Fruit fly (Drosophila melanogaster) whole organism, embryonic: ENCODE measurements around the gene sif.
A peak's percentile ranks its signal among the peaks of the same experiment; 100 is the strongest.

Source experiments
- Abd-B ChIP-seq: fragments of 200-800 bp; sonication (Bioruptor generic); optimal IDR thresholded peaks from 2 replicates; lab custom pipeline; 2018; ENCODE audit warnings: missing biosample characterization, mild to moderate bottlenecking, missing genetic modification characterization, moderate library complexity
- B-H1 ChIP-seq: fragments of 200-800 bp; sonication (Bioruptor generic); IDR thresholded peaks from 3 replicates; pipeline ENCODE4 v1.3.6; 2022; ENCODE audit warnings: missing biosample characterization, missing genetic modification characterization
- Bgb ChIP-seq: fragments of 200-800 bp; sonication (Bioruptor generic); IDR thresholded peaks from 2 replicates; pipeline ENCODE4 v1.3.6; 2022; ENCODE audit warnings: missing biosample characterization, missing genetic modification characterization; ENCODE audit not compliant: partially characterized antibody
- CG10543 ChIP-seq: fragments of 200-800 bp; sonication (Bioruptor generic); optimal IDR thresholded peaks from 3 replicates; lab custom pipeline; 2017; ENCODE audit warnings: missing biosample characterization, mild to moderate bottlenecking, missing genetic modification characterization, moderate library complexity
- CG11456 ChIP-seq: fragments of 200-800 bp; sonication (Bioruptor generic); IDR thresholded peaks from 3 replicates; pipeline ENCODE4 v1.3.6; 2022; ENCODE audit warnings: missing biosample characterization, missing genetic modification characterization
- CG11504 ChIP-seq: fragments of 200-800 bp; sonication (Bioruptor generic); optimal IDR thresholded peaks from 3 replicates; lab custom pipeline; 2019; ENCODE audit warnings: missing biosample characterization, mild to moderate bottlenecking, missing genetic modification characterization, moderate library complexity
- CG11560 ChIP-seq: fragments of 200-800 bp; sonication (Bioruptor generic); IDR thresholded peaks from 3 replicates; pipeline ENCODE4 v1.3.6; 2022; ENCODE audit warnings: missing biosample characterization, missing genetic modification characterization
- CG12769 ChIP-seq: fragments of 200-800 bp; sonication (Bioruptor generic); optimal IDR thresholded peaks from 2 replicates; lab custom pipeline; 2019; ENCODE audit warnings: missing biosample characterization, mild to moderate bottlenecking, missing genetic modification characterization, moderate library complexity
- CG13424 ChIP-seq: fragments of 200-800 bp; sonication (Bioruptor generic); optimal IDR thresholded peaks from 2 replicates; lab custom pipeline; 2019; ENCODE audit warnings: missing biosample characterization, mild to moderate bottlenecking, missing genetic modification characterization, moderate library complexity
- CG14014 ChIP-seq: fragments of 200-800 bp; sonication (Bioruptor generic); IDR thresholded peaks from 2 replicates; pipeline ENCODE4 v1.3.6; 2022; ENCODE audit warnings: missing biosample characterization, missing genetic modification characterization
- CG14441 ChIP-seq: fragments of 200-800 bp; sonication (Bioruptor generic); IDR thresholded peaks from 2 replicates; pipeline ENCODE4 v1.3.6; 2022; ENCODE audit warnings: missing biosample characterization, missing genetic modification characterization
- CG15269 ChIP-seq: fragments of 200-800 bp; sonication (Bioruptor generic); optimal IDR thresholded peaks from 2 replicates; lab custom pipeline; 2018; ENCODE audit warnings: missing biosample characterization, mild to moderate bottlenecking, missing genetic modification characterization, moderate library complexity
- CG17361 ChIP-seq: fragments of 200-800 bp; sonication (Bioruptor generic); IDR thresholded peaks from 3 replicates; pipeline ENCODE4 v1.3.6; 2022; ENCODE audit warnings: missing biosample characterization, missing genetic modification characterization
- CG17612 ChIP-seq: fragments of 200-800 bp; sonication (Bioruptor generic); IDR thresholded peaks from 2 replicates; pipeline ENCODE4 v1.3.6; 2022; ENCODE audit warnings: missing biosample characterization, missing genetic modification characterization
- CG18011 ChIP-seq: fragments of 200-800 bp; sonication (Bioruptor generic); optimal IDR thresholded peaks from 2 replicates; lab custom pipeline; 2017; ENCODE audit warnings: missing biosample characterization, missing genetic modification characterization, mild to moderate bottlenecking, moderate library complexity, missing genotype
- CG2678 ChIP-seq: fragments of 200-800 bp; sonication (Bioruptor generic); optimal IDR thresholded peaks from 3 replicates; lab custom pipeline; 2019; ENCODE audit warnings: missing biosample characterization, mild to moderate bottlenecking, missing genetic modification characterization, moderate library complexity
- CG32772 ChIP-seq: fragments of 200-800 bp; sonication (Bioruptor generic); IDR thresholded peaks from 2 replicates; pipeline ENCODE4 v1.3.6; 2022; ENCODE audit warnings: missing biosample characterization, missing genetic modification characterization
- CG34376 ChIP-seq: fragments of 200-800 bp; sonication (Bioruptor generic); optimal IDR thresholded peaks from 2 replicates; lab custom pipeline; 2018; ENCODE audit warnings: missing biosample characterization, mild to moderate bottlenecking, missing genetic modification characterization
- CG4854 ChIP-seq: fragments of 200-800 bp; sonication (Bioruptor generic); optimal IDR thresholded peaks from 2 replicates; lab custom pipeline; 2016; ENCODE audit warnings: missing biosample characterization, missing genetic modification characterization, inconsistent platforms
- CG8765 ChIP-seq: fragments of 200-800 bp; sonication (Bioruptor generic); IDR thresholded peaks from 2 replicates; pipeline ENCODE4 v1.3.6; 2022; ENCODE audit warnings: missing biosample characterization, missing genetic modification characterization
- CG9817 ChIP-seq: fragments of 200-800 bp; sonication (Bioruptor generic); optimal IDR thresholded peaks from 2 replicates; lab custom pipeline; 2018; ENCODE audit warnings: missing biosample characterization, mild to moderate bottlenecking, missing genetic modification characterization, moderate library complexity
- Dfd ChIP-seq, 2 experiments: fragments of >200 bp; optimal IDR thresholded peaks; 2 replicates each; lab custom pipeline; 2017; ENCODE audit warnings: missing biosample characterization in 2 of 2, missing genetic modification characterization in 2 of 2
- HLH3B ChIP-seq: fragments of 200-800 bp; sonication (Bioruptor generic); IDR thresholded peaks from 2 replicates; pipeline ENCODE4 v1.3.6; 2022; ENCODE audit warnings: missing biosample characterization, missing genetic modification characterization
- Hr51 ChIP-seq, 2 experiments: fragments of 200-800 bp; sonication (Bioruptor generic); optimal IDR thresholded peaks; 2 replicates in 1 of 2; 3 replicates in 1 of 2; lab custom pipeline; 2016 to 2018; ENCODE audit warnings: missing biosample characterization in 2 of 2, missing genetic modification characterization in 2 of 2, mild to moderate bottlenecking in 1 of 2, moderate library complexity in 1 of 2
- Lim3 ChIP-seq: fragments of 200-800 bp; sonication (Bioruptor generic); IDR thresholded peaks from 2 replicates; pipeline ENCODE4 v1.3.6; 2022; ENCODE audit warnings: missing biosample characterization, missing genetic modification characterization
- Mes4 ChIP-seq: fragments of 200-800 bp; sonication (Bioruptor generic); optimal IDR thresholded peaks from 2 replicates; lab custom pipeline; 2016; ENCODE audit warnings: missing biosample characterization, missing genetic modification characterization
- Opbp ChIP-seq: fragments of 200-800 bp; sonication (Bioruptor generic); IDR thresholded peaks from 3 replicates; pipeline ENCODE4 v1.3.6; 2022; ENCODE audit warnings: missing biosample characterization, missing genetic modification characterization; ENCODE audit not compliant: partially characterized antibody
- Sox102F ChIP-seq: fragments of 200-800 bp; sonication (Bioruptor generic); optimal IDR thresholded peaks from 2 replicates; lab custom pipeline; 2018; ENCODE audit warnings: missing biosample characterization, mild to moderate bottlenecking, missing genetic modification characterization, moderate library complexity
- YL-1 ChIP-seq: fragments of 200-800 bp; sonication (Bioruptor generic); optimal IDR thresholded peaks from 3 replicates; lab custom pipeline; 2017; ENCODE audit warnings: missing biosample characterization, mild to moderate bottlenecking, missing genetic modification characterization
- amos ChIP-seq: fragments of 200-800 bp; sonication (Bioruptor generic); IDR thresholded peaks from 2 replicates; pipeline ENCODE4 v1.3.6; 2022; ENCODE audit warnings: missing biosample characterization, missing genetic modification characterization; ENCODE audit not compliant: partially characterized antibody
- bab2 ChIP-seq: fragments of 200-800 bp; sonication (Bioruptor generic); optimal IDR thresholded peaks from 2 replicates; lab custom pipeline; 2016; ENCODE audit warnings: missing biosample characterization, missing genetic modification characterization
- bbx ChIP-seq: fragments of 200-800 bp; sonication (Bioruptor generic); IDR thresholded peaks from 2 replicates; pipeline ENCODE4 v1.3.6; 2022; ENCODE audit warnings: missing biosample characterization, missing genetic modification characterization; ENCODE audit not compliant: partially characterized antibody
- caup ChIP-seq: fragments of 200-800 bp; sonication (Bioruptor generic); optimal IDR thresholded peaks from 3 replicates; lab custom pipeline; 2017; ENCODE audit warnings: missing biosample characterization, mild to moderate bottlenecking, missing genetic modification characterization, moderate library complexity; ENCODE audit not compliant: severe bottlenecking
- ci ChIP-seq: fragments of 200-800 bp; sonication (Bioruptor generic); IDR thresholded peaks from 3 replicates; pipeline ENCODE4 v1.3.6; 2022; ENCODE audit warnings: missing biosample characterization, missing genetic modification characterization
- crc ChIP-seq: fragments of 200-800 bp; sonication (Bioruptor generic); optimal IDR thresholded peaks from 2 replicates; lab custom pipeline; 2016; ENCODE audit warnings: missing biosample characterization, missing genetic modification characterization
- cwo ChIP-seq: fragments of 200-800 bp; sonication (Bioruptor generic); optimal IDR thresholded peaks from 3 replicates; lab custom pipeline; 2017; ENCODE audit warnings: missing biosample characterization, missing genetic modification characterization, mild to moderate bottlenecking, moderate library complexity, missing genetic modification reagents
- fu2 ChIP-seq: fragments of 200-800 bp; sonication (Bioruptor generic); optimal IDR thresholded peaks from 2 replicates; lab custom pipeline; 2016; ENCODE audit warnings: missing biosample characterization, missing genetic modification characterization
- hth ChIP-seq: fragments of >200 bp; optimal IDR thresholded peaks from 2 replicates; lab custom pipeline; 2017; ENCODE audit warnings: inconsistent platforms
- kay ChIP-seq: fragments of 200-800 bp; sonication (Bioruptor generic); optimal IDR thresholded peaks from 2 replicates; lab custom pipeline; 2016; ENCODE audit warnings: missing biosample characterization, missing genetic modification characterization
- lola ChIP-seq, 3 experiments: fragments of >200 bp in 2 of 3; fragments of 200-800 bp in 1 of 3; sonication (Bioruptor generic) in 1 of 3; optimal IDR thresholded peaks; 2 replicates each; lab custom pipeline; 2017 to 2019; ENCODE audit warnings: missing biosample characterization in 3 of 3, missing genetic modification characterization in 3 of 3, mild to moderate bottlenecking in 1 of 3, moderate library complexity in 1 of 3
- nerfin-1 ChIP-seq: fragments of 200-800 bp; sonication (Bioruptor generic); optimal IDR thresholded peaks from 3 replicates; lab custom pipeline; 2019; ENCODE audit warnings: missing biosample characterization, mild to moderate bottlenecking, missing genetic modification characterization, moderate library complexity
- pnt ChIP-seq: fragments of 200-800 bp; sonication (Bioruptor generic); optimal IDR thresholded peaks from 3 replicates; lab custom pipeline; 2016; ENCODE audit warnings: missing biosample characterization, missing genetic modification characterization
- schlank ChIP-seq: fragments of 200-800 bp; sonication (Bioruptor generic); optimal IDR thresholded peaks from 2 replicates; lab custom pipeline; 2018; ENCODE audit warnings: missing biosample characterization, mild to moderate bottlenecking, missing genetic modification characterization
- ssp ChIP-seq: fragments of 200-800 bp; sonication (Bioruptor generic); IDR thresholded peaks from 2 replicates; pipeline ENCODE4 v1.3.6; 2022; ENCODE audit warnings: missing biosample characterization, missing genetic modification characterization
- toy ChIP-seq: fragments of 200-800 bp; sonication (Bioruptor generic); IDR thresholded peaks from 2 replicates; pipeline ENCODE4 v1.3.6; 2022; ENCODE audit warnings: missing biosample characterization, missing genetic modification characterization
- ttk ChIP-seq: fragments of 200-800 bp; sonication (Bioruptor generic); IDR thresholded peaks from 2 replicates; pipeline ENCODE4 v2.1.2; 2022; ENCODE audit warnings: missing biosample characterization, missing genetic modification characterization
- vvl ChIP-seq: fragments of 200-800 bp; sonication (Bioruptor generic); IDR thresholded peaks from 2 replicates; pipeline ENCODE4 v1.3.6; 2022; ENCODE audit warnings: missing biosample characterization, missing genetic modification characterization
- yki ChIP-seq: fragments of >200 bp; optimal IDR thresholded peaks from 3 replicates; lab custom pipeline; 2018
- zen ChIP-seq: fragments of 200-800 bp; sonication (Bioruptor generic); optimal IDR thresholded peaks from 3 replicates; lab custom pipeline; 2018; ENCODE audit warnings: missing biosample characterization, mild to moderate bottlenecking, missing genetic modification characterization, moderate library complexity

The sif gene

dm6 chr3L:5764922-5765843, 107.5 kb downstream of the sif start, which contains the start of gene CG10576 (continued):
- no peak for TF ChIP-seq caup (GFP tag; lab: Kevin White, UChicago)
- peak; percentile 44; the same call in 1 of the 2 replicates for TF ChIP-seq bbx (GFP tag; lab: Robert Waterston, UW)
- TF ChIP-seq CG15269 (tag; lab: Kevin White, UChicago) = no peak
- TF ChIP-seq kay = no peak
- no peak for TF ChIP-seq B-H1 (GFP tag; lab: Robert Waterston, UW)
- TF ChIP-seq CG11456 (GFP tag; lab: Robert Waterston, UW) = no peak
- TF ChIP-seq Opbp (GFP tag; lab: Robert Waterston, UW) = 0 out of 3 replicates have a peak, but pooled peaks have one; percentile 5
- TF ChIP-seq CG17361 (GFP tag; lab: Robert Waterston, UW) = no peak
- TF ChIP-seq amos (GFP tag; lab: Robert Waterston, UW) = peak; percentile 58
- no peak for TF ChIP-seq Abd-B
- no peak; the same call in 1 of the 2 replicates for TF ChIP-seq Bgb
- no peak for TF ChIP-seq Dfd (GFP tag; optimal IDR thresholded peaks at IDR 0.05; lab: Kevin White, UChicago)
- TF ChIP-seq fu2 (GFP tag; lab: Kevin White, UChicago) = no peak
- TF ChIP-seq CG8765 (GFP tag; lab: Robert Waterston, UW) = no peak
- no peak for TF ChIP-seq CG32772
- no peak for TF ChIP-seq ci (GFP tag; lab: Robert Waterston, UW)
- TF ChIP-seq Mes4 (GFP tag; lab: Kevin White, UChicago) = no peak
- no peak for TF ChIP-seq yki (lab: Kevin White, UChicago)
- no peak for TF ChIP-seq crc (GFP tag; lab: Kevin White, UChicago)
- TF ChIP-seq YL-1 (GFP tag; lab: Kevin White, UChicago) = peak; percentile 96
- TF ChIP-seq CG12769 (tag; lab: Kevin White, UChicago) = no peak
- no peak for TF ChIP-seq CG4854 (GFP tag; lab: Kevin White, UChicago)
- no peak for TF ChIP-seq CG11504 (tag; lab: Kevin White, UChicago)
- TF ChIP-seq CG2678 = no peak
- no peak for TF ChIP-seq zen (tag; lab: Kevin White, UChicago)
- no peak for TF ChIP-seq schlank (tag; lab: Kevin White, UChicago)
- no peak for TF ChIP-seq CG34376 (GFP tag; lab: Kevin White, UChicago)
- TF ChIP-seq toy = no peak
- no peak for TF ChIP-seq ttk (GFP tag; lab: Robert Waterston, UW)
- no peak for TF ChIP-seq cwo (GFP tag; lab: Kevin White, UChicago)
- TF ChIP-seq Hr51 (GFP tag; optimal IDR thresholded peaks at IDR 0.05; lab: Kevin White, UChicago) = no peak
- TF ChIP-seq bab2 = no peak
- TF ChIP-seq CG14014 (GFP tag; lab: Robert Waterston, UW) = no peak
- no peak for TF ChIP-seq CG9817 (tag; lab: Kevin White, UChicago)
- no peak for TF ChIP-seq HLH3B
- TF ChIP-seq nerfin-1 (tag; lab: Kevin White, UChicago) = no peak
- no peak for TF ChIP-seq CG13424 (tag; lab: Kevin White, UChicago)
- TF ChIP-seq vvl = 0 out of 2 replicates have a peak, but pooled peaks have one; percentile 23
- TF ChIP-seq CG11560 = no peak
- TF ChIP-seq CG10543 (GFP tag; lab: Kevin White, UChicago) = no peak
- no peak for TF ChIP-seq ssp
- TF ChIP-seq pnt = no peak
- peak in 1 of 3 experiments; percentile 4 for TF ChIP-seq lola (GFP tag; optimal IDR thresholded peaks at IDR 0.05; lab: Kevin White, UChicago)
- no peak for TF ChIP-seq Sox102F (GFP tag; lab: Kevin White, UChicago)
- TF ChIP-seq hth (lab: Kevin White, UChicago) = no peak
- no peak for TF ChIP-seq CG17612 (GFP tag; lab: Robert Waterston, UW)
- TF ChIP-seq CG14441 (GFP tag; lab: Robert Waterston, UW) = no peak
- no peak for TF ChIP-seq CG18011 (GFP tag; lab: Kevin White, UChicago)
- no peak for TF ChIP-seq Lim3 (GFP tag; lab: Robert Waterston, UW)
